Worm (Caenorhabditis elegans) whole organism, mixed stage, embryonic: ENCODE results near the gene F09G8.10.

Experiments used
- M03D4.4 ChIP-seq: sonication (generic microtip); optimal IDR thresholded peaks from 2 replicates; lab custom pipeline; 2017; ENCODE audit warnings: mild to moderate bottlenecking, missing genetic modification characterization, missing compliant biosample characterization
- bed-3 ChIP-seq: fragments of 200-800 bp; sonication (Bioruptor generic); optimal IDR thresholded peaks from 3 replicates; lab custom pipeline; 2018; ENCODE audit warnings: mild to moderate bottlenecking, missing genetic modification characterization, moderate library complexity, missing compliant biosample characterization
- ceh-39 ChIP-seq: fragments of 150-350 bp; optimal IDR thresholded peaks from 2 replicates; lab custom pipeline; 2014; ENCODE audit warnings: missing biosample characterization, missing genetic modification characterization
- ceh-43 ChIP-seq: fragments of 200-800 bp; sonication (Bioruptor generic); optimal IDR thresholded peaks from 2 replicates; lab custom pipeline; 2018; ENCODE audit warnings: mild to moderate bottlenecking, missing genetic modification characterization, moderate library complexity, missing compliant biosample characterization
- ceh-83 ChIP-seq: fragments of 200-800 bp; sonication (Bioruptor generic); optimal IDR thresholded peaks from 2 replicates; lab custom pipeline; 2018; ENCODE audit warnings: mild to moderate bottlenecking, missing genetic modification characterization, missing compliant biosample characterization
- ces-1 ChIP-seq: fragments of 150-350 bp; optimal IDR thresholded peaks from 2 replicates; lab custom pipeline; 2014; ENCODE audit warnings: missing biosample characterization, missing genetic modification reagents, missing genetic modification characterization
- cnd-1 ChIP-seq: fragments of 200-800 bp; sonication (Bioruptor generic); optimal IDR thresholded peaks from 2 replicates; lab custom pipeline; 2018; ENCODE audit warnings: mild to moderate bottlenecking, missing genetic modification characterization, missing compliant biosample characterization
- drap-1 ChIP-seq: fragments of 200-800 bp; sonication (Bioruptor generic); optimal IDR thresholded peaks from 3 replicates; lab custom pipeline; 2018; ENCODE audit warnings: mild to moderate bottlenecking, missing genetic modification characterization, missing compliant biosample characterization
- elt-1 ChIP-seq: sonication (generic microtip); optimal IDR thresholded peaks from 2 replicates; lab custom pipeline; 2017; ENCODE audit warnings: missing genetic modification characterization, mild to moderate bottlenecking, missing compliant biosample characterization, antibody characterized with exemption, moderate library complexity, borderline replicate concordance; ENCODE audit not compliant: insufficient read depth
- elt-3 ChIP-seq: fragments of 150-350 bp; optimal IDR thresholded peaks from 2 replicates; lab custom pipeline; 2014; ENCODE audit warnings: missing biosample characterization, missing genetic modification characterization
- ham-2 ChIP-seq: fragments of 200-800 bp; sonication (Bioruptor generic); optimal IDR thresholded peaks from 2 replicates; lab custom pipeline; 2018; ENCODE audit warnings: mild to moderate bottlenecking, missing genetic modification characterization, missing compliant biosample characterization
- hlh-1 ChIP-seq: fragments of 150-350 bp; optimal IDR thresholded peaks from 2 replicates; lab custom pipeline; 2014; ENCODE audit warnings: missing biosample characterization, missing genetic modification reagents, missing genetic modification characterization
- lin-13 ChIP-seq: fragments of 150-350 bp; optimal IDR thresholded peaks from 2 replicates; lab custom pipeline; 2014; ENCODE audit warnings: missing biosample characterization, missing genetic modification characterization
- lin-32 ChIP-seq: fragments of 200-800 bp; sonication (Bioruptor generic); optimal IDR thresholded peaks from 2 replicates; lab custom pipeline; 2018; ENCODE audit warnings: mild to moderate bottlenecking, missing genetic modification characterization, missing compliant biosample characterization
- lsy-2 ChIP-seq: fragments of 150-350 bp; optimal IDR thresholded peaks from 2 replicates; lab custom pipeline; 2014; ENCODE audit warnings: missing biosample characterization, missing genetic modification characterization
- mab-5 ChIP-seq: fragments of 150-350 bp; optimal IDR thresholded peaks from 2 replicates; lab custom pipeline; 2014; ENCODE audit warnings: missing biosample characterization, missing genetic modification characterization
- mep-1 ChIP-seq: fragments of 150-350 bp; optimal IDR thresholded peaks from 2 replicates; lab custom pipeline; 2017; ENCODE audit warnings: missing biosample characterization, missing genetic modification reagents, missing genetic modification characterization, inconsistent platforms
- mls-2 ChIP-seq: sonication (generic microtip); optimal IDR thresholded peaks from 2 replicates; lab custom pipeline; 2016; ENCODE audit warnings: mild to moderate bottlenecking, missing genetic modification characterization, moderate library complexity, missing compliant biosample characterization
- nhr-12 ChIP-seq: fragments of 150-350 bp; optimal IDR thresholded peaks from 2 replicates; lab custom pipeline; 2014; ENCODE audit warnings: missing biosample characterization, missing genetic modification characterization
- nhr-2 ChIP-seq: fragments of 150-350 bp; optimal IDR thresholded peaks from 2 replicates; lab custom pipeline; 2014; ENCODE audit warnings: missing biosample characterization, missing genetic modification characterization
- nhr-237 ChIP-seq: fragments of 150-350 bp; optimal IDR thresholded peaks from 2 replicates; lab custom pipeline; 2014; ENCODE audit warnings: missing biosample characterization, missing genetic modification characterization
- nhr-28 ChIP-seq: fragments of 150-350 bp; optimal IDR thresholded peaks from 2 replicates; lab custom pipeline; 2014; ENCODE audit warnings: missing biosample characterization, missing genetic modification characterization
- nhr-76 ChIP-seq: sonication (generic microtip); optimal IDR thresholded peaks from 2 replicates; lab custom pipeline; 2017; ENCODE audit warnings: missing biosample characterization, missing genetic modification characterization
- pha-4 ChIP-seq: fragments of 150-350 bp; optimal IDR thresholded peaks from 2 replicates; lab custom pipeline; 2018; ENCODE audit warnings: missing biosample characterization, missing genetic modification reagents, missing genetic modification characterization
- sem-2 ChIP-seq: fragments of 200-800 bp; sonication (Bioruptor generic); optimal IDR thresholded peaks from 2 replicates; lab custom pipeline; 2018; ENCODE audit warnings: mild to moderate bottlenecking, missing genetic modification characterization, missing compliant biosample characterization
- snpc-4 ChIP-seq: fragments of 150-350 bp; optimal IDR thresholded peaks from 2 replicates; lab custom pipeline; 2014; ENCODE audit warnings: missing biosample characterization, missing genetic modification characterization
- sptf-1 ChIP-seq: sonication (generic microtip); optimal IDR thresholded peaks from 2 replicates; lab custom pipeline; 2017; ENCODE audit warnings: mild to moderate bottlenecking, missing genetic modification characterization, moderate library complexity, missing compliant biosample characterization
- tbx-8 ChIP-seq: fragments of 200-800 bp; sonication (Bioruptor generic); optimal IDR thresholded peaks from 2 replicates; lab custom pipeline; 2018; ENCODE audit warnings: mild to moderate bottlenecking, missing genetic modification characterization, moderate library complexity, missing compliant biosample characterization
- unc-39 ChIP-seq: fragments of 150-350 bp; optimal IDR thresholded peaks from 2 replicates; lab custom pipeline; 2014; ENCODE audit warnings: missing biosample characterization, missing genetic modification characterization
- ztf-11 ChIP-seq: fragments of 150-350 bp; optimal IDR thresholded peaks from 2 replicates; lab custom pipeline; 2014; ENCODE audit warnings: missing biosample characterization, missing genetic modification characterization

The F09G8.10 gene

ce11 chrIII:8249381-8249780 lies 22.6 kb downstream of the F09G8.10 start, which contains the start of the genes C02F5.10 and C02F5.2:
Gene C02F5.10, minus strand, starts transcription at chrIII:8249481.
Gene C02F5.2, plus strand, starts transcription at chrIII:8249619.
- TF ChIP-seq ham-2 (GFP tag; lab: Kevin White, UChicago), result no peak
- TF ChIP-seq ztf-11 (tag; lab: Kevin White, UChicago), result no peak
- TF ChIP-seq unc-39, result no peak
- no peak for TF ChIP-seq nhr-2 (tag; lab: Kevin White, UChicago)
- TF ChIP-seq nhr-28 (tag; lab: Kevin White, UChicago), result no peak
- no peak for TF ChIP-seq mab-5 (tag; lab: Kevin White, UChicago)
- TF ChIP-seq tbx-8 (GFP tag; lab: Kevin White, UChicago), result no peak
- no peak for TF ChIP-seq lin-13
- no peak for TF ChIP-seq lin-32 (GFP tag; lab: Kevin White, UChicago)
- TF ChIP-seq ceh-83 (GFP tag; lab: Kevin White, UChicago), result no peak
- TF ChIP-seq snpc-4 (tag; lab: Kevin White, UChicago), result no peak
- no peak for TF ChIP-seq sem-2 (GFP tag; lab: Kevin White, UChicago)
- TF ChIP-seq nhr-12 (tag; lab: Kevin White, UChicago), result no peak
- no peak for TF ChIP-seq ceh-39 (tag; lab: Kevin White, UChicago)
- TF ChIP-seq ceh-43 (GFP tag; lab: Kevin White, UChicago), result no peak
- no peak for TF ChIP-seq nhr-237 (tag; lab: Kevin White, UChicago)

- TF ChIP-seq ham-2 (GFP tag; lab: Kevin White, UChicago) (no peak), M03D4.4 (tag; lab: Kevin White, UChicago) (no peak), ceh-83 (GFP tag; lab: Kevin White, UChicago) (no peak), mls-2 (tag; lab: Kevin White, UChicago) (no peak), ces-1 (GFP tag; lab: Kevin White, UChicago) (no peak), nhr-28 (tag; lab: Kevin White, UChicago) (no peak), elt-3 (tag; lab: Kevin White, UChicago) (no peak), cnd-1 (no peak), unc-39 (no peak), mep-1 (tag; lab: Kevin White, UChicago) (no peak), snpc-4 (tag; lab: Kevin White, UChicago) (no peak), nhr-12 (tag; lab: Kevin White, UChicago) (no peak), elt-1 (tag; lab: Kevin White, UChicago) (no peak), ceh-43 (GFP tag; lab: Kevin White, UChicago) (no peak)
- TF ChIP-seq, all 35 proteins: peak for 0
These were observed 24.9 kb downstream of the F09G8.10 start, which contains the start of gene C02F5.13 for ce11 chrIII:8247051-8247450. Gene C02F5.13, plus strand, starts transcription at chrIII:8247351.

ce11 chrIII:8245591-8245990 lies 26.4 kb downstream of the F09G8.10 start, which contains the start of gene C02F5.3:
Gene C02F5.3, plus strand, starts transcription at chrIII:8245891.
- TF ChIP-seq ham-2 (GFP tag; lab: Kevin White, UChicago), result no peak

- peak; percentile 6 for TF ChIP-seq hlh-1
- TF ChIP-seq lsy-2, result peak; percentile 6
- no peak for TF ChIP-seq ceh-43 (GFP tag; lab: Kevin White, UChicago)
These were observed 27.9 kb downstream of the F09G8.10 start, which contains the start of the genes pbs-6 and cids-1 for ce11 chrIII:8244052-8244451. Gene pbs-6, minus strand, starts transcription at chrIII:8244092. Gene cids-1, plus strand, starts transcription at chrIII:8244445.

ce11 chrIII:8242809-8243208 lies 29.2 kb downstream of the F09G8.10 start, which contains the start of gene C02F5.12:
Gene C02F5.12, minus strand, starts transcription at chrIII:8243029.
- TF ChIP-seq tbx-8 (GFP tag; lab: Kevin White, UChicago) (no peak), pha-4 (no peak), ham-2 (GFP tag; lab: Kevin White, UChicago) (no peak), bed-3 (GFP tag; lab: Kevin White, UChicago) (no peak), sptf-1 (tag; lab: Kevin White, UChicago) (no peak), nhr-76 (tag; lab: Kevin White, UChicago) (no peak), hlh-1 (no peak), ces-1 (GFP tag; lab: Kevin White, UChicago) (no peak), nhr-12 (tag; lab: Kevin White, UChicago) (peak; percentile 95), elt-1 (tag; lab: Kevin White, UChicago) (no peak), nhr-28 (tag; lab: Kevin White, UChicago) (peak; percentile 19), mls-2 (tag; lab: Kevin White, UChicago) (no peak), sem-2 (GFP tag; lab: Kevin White, UChicago) (no peak), mep-1 (tag; lab: Kevin White, UChicago) (peak; percentile 6), drap-1 (GFP tag; lab: Kevin White, UChicago) (no peak), lsy-2 (peak; percentile 3)
